Worm (Caenorhabditis elegans): ENCODE results near the gene clec-160.

clec-160 gene

ce11 chrIII:8250007-8250683 is 25.6 kb downstream of the clec-160 start, which contains the start of gene knl-1 (continued):
- peak; percentile 90 for TF ChIP-seq efl-1 (GFP tag; optimal IDR thresholded peaks at IDR 0.05)
- TF ChIP-seq cebp-1 (GFP tag; IDR thresholded peaks at IDR 0.05), result no peak
- TF ChIP-seq cebp-1 (tag; optimal IDR thresholded peaks at IDR 0.05), result no peak
- TF ChIP-seq T26A5.8 (tag; optimal IDR thresholded peaks at IDR 0.05), result no peak
- no peak for TF ChIP-seq B0019.2 (GFP tag; conservative IDR thresholded peaks at IDR 0.05)
- no peak for TF ChIP-seq C17E4.6 (GFP tag; IDR thresholded peaks at IDR 0.05)
- TF ChIP-seq F37B4.10 (GFP tag; IDR thresholded peaks at IDR 0.05), result no peak
- no peak for TF ChIP-seq dpff-1 (tag; optimal IDR thresholded peaks at IDR 0.05)
- TF ChIP-seq D2030.7 (GFP tag; IDR thresholded peaks at IDR 0.05), result peak; percentile 74
- TF ChIP-seq ztf-25 (GFP tag; IDR thresholded peaks at IDR 0.05), result 0 out of 2 replicates have a peak, but pooled peaks have one; percentile 59
- TF ChIP-seq egrh-3 (GFP tag; IDR thresholded peaks at IDR 0.05), result 0 out of 2 replicates have a peak, but pooled peaks have one; percentile 49
- TF ChIP-seq snpc-1.3 (tag; optimal IDR thresholded peaks at IDR 0.05; ENCODE audit: insufficient read depth), result no peak
- TF ChIP-seq ceh-79 (tag; optimal IDR thresholded peaks at IDR 0.05), result no peak
- TF ChIP-seq mel-28 (tag; optimal IDR thresholded peaks at IDR 0.05; ENCODE audit: borderline replicate concordance), result no peak
- no peak for TF ChIP-seq sdz-38 (tag; optimal IDR thresholded peaks at IDR 0.05)
- peak; percentile 31; the same call in 1 of the 2 replicates for TF ChIP-seq Y79H2A.3 (GFP tag; conservative IDR thresholded peaks at IDR 0.05)
- no peak for TF ChIP-seq Y56A3A.18 (GFP tag; IDR thresholded peaks at IDR 0.05)
- TF ChIP-seq ceh-91 (GFP tag; IDR thresholded peaks at IDR 0.05), result peak; percentile 75
- no peak for TF ChIP-seq K12H6.12 (tag; optimal IDR thresholded peaks at IDR 0.05)
- no peak for TF ChIP-seq unc-62 (GFP tag; optimal IDR thresholded peaks at IDR 0.05)
- TF ChIP-seq egl-18 (GFP tag; IDR thresholded peaks at IDR 0.05), result no peak
- TF ChIP-seq bed-2 (GFP tag; IDR thresholded peaks at IDR 0.05), result no peak
- TF ChIP-seq nfya-2 (GFP tag; IDR thresholded peaks at IDR 0.05), result no peak
- TF ChIP-seq let-607 (tag; optimal IDR thresholded peaks at IDR 0.05), result no peak
- no peak for TF ChIP-seq ztf-3 (GFP tag; optimal IDR thresholded peaks at IDR 0.05)
- TF ChIP-seq sptf-2 (GFP tag; optimal IDR thresholded peaks at IDR 0.05), result no peak
- no peak for TF ChIP-seq T07F8.4 (tag; optimal IDR thresholded peaks at IDR 0.05)
- TF ChIP-seq unc-130 (GFP tag; optimal IDR thresholded peaks at IDR 0.05), result peak; percentile 68
- TF ChIP-seq hmg-1.2 (GFP tag; IDR thresholded peaks at IDR 0.05), result peak; percentile 46; the same call in 1 of the 2 replicates
- TF ChIP-seq snpc-1.1 (tag; optimal IDR thresholded peaks at IDR 0.05; ENCODE audit: insufficient read depth), result no peak
- no peak for TF ChIP-seq Y53F4B.3 (GFP tag; IDR thresholded peaks at IDR 0.05)
- no peak for TF ChIP-seq ceh-40 (GFP tag; IDR thresholded peaks at IDR 0.05)
- TF ChIP-seq F57C9.4 (tag; optimal IDR thresholded peaks at IDR 0.05), result no peak
- TF ChIP-seq ceh-58 (GFP tag; IDR thresholded peaks at IDR 0.05), result no peak
- TF ChIP-seq aptf-2 (GFP tag; conservative IDR thresholded peaks at IDR 0.05), result 0 out of 2 replicates have a peak, but pooled peaks have one; percentile 51
- TF ChIP-seq mes-4 (tag; optimal IDR thresholded peaks at IDR 0.05), result no peak
- TF ChIP-seq F39B2.1 (GFP tag; IDR thresholded peaks at IDR 0.05), result no peak
- no peak for TF ChIP-seq bed-1 (GFP tag; IDR thresholded peaks at IDR 0.05)
- TF ChIP-seq ztf-18 (tag; optimal IDR thresholded peaks at IDR 0.05), result peak; percentile 42
- TF ChIP-seq F52B5.7 (tag; optimal IDR thresholded peaks at IDR 0.05), result no peak
- 0 out of 2 replicates have a peak, but pooled peaks have one; percentile 35 for TF ChIP-seq let-526 (GFP tag; IDR thresholded peaks at IDR 0.05)
- no peak for TF ChIP-seq Y53G8AR.9 (GFP tag; conservative IDR thresholded peaks at IDR 0.05)
- TF ChIP-seq zfh-2 (GFP tag; conservative IDR thresholded peaks at IDR 0.05), result no peak
- TF ChIP-seq mxl-1 (tag; optimal IDR thresholded peaks at IDR 0.05), result no peak
- TF ChIP-seq madf-6 (GFP tag; IDR thresholded peaks at IDR 0.05), result peak; percentile 69
- TF ChIP-seq madf-3 (GFP tag; IDR thresholded peaks at IDR 0.05), result no peak
- TF ChIP-seq him-1 (tag; optimal IDR thresholded peaks at IDR 0.05), result no peak
- peak; percentile 44 for TF ChIP-seq F33H1.4 (GFP tag; IDR thresholded peaks at IDR 0.05)
